Fruit fly (Drosophila melanogaster) whole organism, embryonic: ENCODE measurements around the gene CG17717.

Experiments used
- Antp ChIP-seq: fragments of 200-800 bp; sonication (Bioruptor generic); optimal IDR thresholded peaks from 3 replicates; lab custom pipeline; 2016; ENCODE audit warnings: missing biosample characterization, missing genetic modification characterization
- Asciz ChIP-seq: fragments of 200-800 bp; sonication (Bioruptor generic); optimal IDR thresholded peaks from 2 replicates; lab custom pipeline; 2017; ENCODE audit warnings: missing biosample characterization, mild to moderate bottlenecking, missing genetic modification characterization, missing genetic modification reagents
- Atf6 ChIP-seq: fragments of 200-800 bp; sonication (Bioruptor generic); IDR thresholded peaks from 2 replicates; pipeline ENCODE4 v1.3.6; 2022; ENCODE audit warnings: missing biosample characterization, missing genetic modification characterization
- Awh ChIP-seq: fragments of 200-800 bp; sonication (Bioruptor generic); IDR thresholded peaks from 2 replicates; pipeline ENCODE4, ENCODE4 v1.3.6; 2022; ENCODE audit warnings: missing biosample characterization, missing genetic modification characterization
- CG11723 ChIP-seq: fragments of 200-800 bp; sonication (Bioruptor generic); optimal IDR thresholded peaks from 2 replicates; lab custom pipeline; 2017; ENCODE audit warnings: missing biosample characterization, mild to moderate bottlenecking, missing genetic modification characterization
- CG12219 ChIP-seq: fragments of 200-800 bp; sonication (Bioruptor generic); optimal IDR thresholded peaks from 3 replicates; lab custom pipeline; 2018; ENCODE audit warnings: missing biosample characterization, mild to moderate bottlenecking, missing genetic modification characterization
- CG13424 ChIP-seq: fragments of 200-800 bp; sonication (Bioruptor generic); optimal IDR thresholded peaks from 2 replicates; lab custom pipeline; 2019; ENCODE audit warnings: missing biosample characterization, mild to moderate bottlenecking, missing genetic modification characterization, moderate library complexity
- CG14441 ChIP-seq: fragments of 200-800 bp; sonication (Bioruptor generic); IDR thresholded peaks from 2 replicates; pipeline ENCODE4 v1.3.6; 2022; ENCODE audit warnings: missing biosample characterization, missing genetic modification characterization
- CG15696 ChIP-seq: fragments of 200-800 bp; sonication (Bioruptor generic); optimal IDR thresholded peaks from 2 replicates; lab custom pipeline; 2019; ENCODE audit warnings: missing biosample characterization, mild to moderate bottlenecking, missing genetic modification characterization, moderate library complexity
- CG16815 ChIP-seq: fragments of 200-800 bp; sonication (Bioruptor generic); optimal IDR thresholded peaks from 3 replicates; lab custom pipeline; 2017; ENCODE audit warnings: missing biosample characterization, mild to moderate bottlenecking, missing genetic modification characterization
- CG16863 ChIP-seq: fragments of 200-800 bp; sonication (Bioruptor generic); optimal IDR thresholded peaks from 3 replicates; lab custom pipeline; 2016; ENCODE audit warnings: missing biosample characterization, missing genetic modification characterization
- CG17359 ChIP-seq: fragments of 200-800 bp; sonication (Bioruptor generic); optimal IDR thresholded peaks from 3 replicates; lab custom pipeline; 2018; ENCODE audit warnings: missing biosample characterization, mild to moderate bottlenecking, missing genetic modification characterization, moderate library complexity
- CG17361 ChIP-seq: fragments of 200-800 bp; sonication (Bioruptor generic); IDR thresholded peaks from 3 replicates; pipeline ENCODE4 v1.3.6; 2022; ENCODE audit warnings: missing biosample characterization, missing genetic modification characterization
- CG18011 ChIP-seq: fragments of 200-800 bp; sonication (Bioruptor generic); optimal IDR thresholded peaks from 2 replicates; lab custom pipeline; 2017; ENCODE audit warnings: missing biosample characterization, missing genetic modification characterization, mild to moderate bottlenecking, moderate library complexity, missing genotype
- CG2712 ChIP-seq: fragments of 200-800 bp; optimal IDR thresholded peaks from 3 replicates; lab custom pipeline; 2019; ENCODE audit warnings: missing biosample characterization, mild to moderate bottlenecking, missing genetic modification characterization, moderate library complexity
- CG34376 ChIP-seq: fragments of 200-800 bp; sonication (Bioruptor generic); optimal IDR thresholded peaks from 2 replicates; lab custom pipeline; 2018; ENCODE audit warnings: missing biosample characterization, mild to moderate bottlenecking, missing genetic modification characterization
- CG7372 ChIP-seq: fragments of 200-800 bp; sonication (Bioruptor generic); IDR thresholded peaks from 2 replicates; pipeline ENCODE4 v1.3.6; 2022; ENCODE audit warnings: missing biosample characterization, missing genetic modification characterization
- CG8359 ChIP-seq: fragments of 200-800 bp; sonication (Bioruptor generic); optimal IDR thresholded peaks from 2 replicates; lab custom pipeline; 2017; ENCODE audit warnings: missing biosample characterization, mild to moderate bottlenecking, missing genetic modification characterization, borderline replicate concordance
- CG8944 ChIP-seq: fragments of 200-800 bp; sonication (Bioruptor generic); optimal IDR thresholded peaks from 3 replicates; lab custom pipeline; 2016; ENCODE audit warnings: missing biosample characterization, missing genetic modification characterization
- CG9215 ChIP-seq: fragments of 200-800 bp; sonication (Bioruptor generic); IDR thresholded peaks from 2 replicates; pipeline ENCODE4 v1.3.6; 2022; ENCODE audit warnings: missing biosample characterization, missing genetic modification characterization
- D19A ChIP-seq: fragments of 200-800 bp; optimal IDR thresholded peaks from 3 replicates; lab custom pipeline; 2019; ENCODE audit warnings: missing biosample characterization, mild to moderate bottlenecking, missing genetic modification characterization, moderate library complexity
- Drgx ChIP-seq: fragments of 200-800 bp; sonication (Bioruptor generic); IDR thresholded peaks from 2 replicates; pipeline ENCODE4 v1.3.6; 2022; ENCODE audit warnings: missing biosample characterization, missing genetic modification characterization
- Ets65A ChIP-seq: fragments of 200-800 bp; sonication (Bioruptor generic); peaks from one replicate; lab custom pipeline; 2016; ENCODE audit warnings: missing biosample characterization, missing genetic modification characterization
- Fer3 ChIP-seq: fragments of 200-800 bp; sonication (Bioruptor generic); optimal IDR thresholded peaks from 2 replicates; lab custom pipeline; 2018; ENCODE audit warnings: missing biosample characterization, mild to moderate bottlenecking, missing genetic modification characterization, moderate library complexity
- GATAe ChIP-seq: fragments of 200-800 bp; sonication (Bioruptor generic); conservative IDR thresholded peaks from 2 replicates; pipeline ENCODE4 v1.3.6; 2022; ENCODE audit warnings: missing biosample characterization, missing genetic modification characterization
- HLH4C ChIP-seq: fragments of 200-800 bp; sonication (Bioruptor generic); IDR thresholded peaks from 3 replicates; pipeline ENCODE4 v1.3.6; 2022; ENCODE audit warnings: missing biosample characterization, missing genetic modification characterization; ENCODE audit not compliant: partially characterized antibody
- NC2β ChIP-seq: fragments of 200-800 bp; sonication (Bioruptor generic); optimal IDR thresholded peaks from 2 replicates; lab custom pipeline; 2016; ENCODE audit warnings: missing biosample characterization, missing genetic modification characterization
- Rx ChIP-seq: fragments of 200-800 bp; sonication (Bioruptor generic); IDR thresholded peaks from 2 replicates; pipeline ENCODE4 v1.3.6; 2022; ENCODE audit warnings: missing biosample characterization, missing genetic modification characterization
- Sox102F ChIP-seq: fragments of 200-800 bp; sonication (Bioruptor generic); optimal IDR thresholded peaks from 2 replicates; lab custom pipeline; 2018; ENCODE audit warnings: missing biosample characterization, mild to moderate bottlenecking, missing genetic modification characterization, moderate library complexity
- ase ChIP-seq: fragments of 200-800 bp; sonication (Bioruptor generic); IDR thresholded peaks from 3 replicates; pipeline ENCODE4 v1.3.6; 2022; ENCODE audit warnings: missing biosample characterization, missing genetic modification characterization
- bab2 ChIP-seq: fragments of 200-800 bp; sonication (Bioruptor generic); optimal IDR thresholded peaks from 2 replicates; lab custom pipeline; 2016; ENCODE audit warnings: missing biosample characterization, missing genetic modification characterization
- bsh ChIP-seq, 2 experiments: fragments of 200-800 bp; sonication (Bioruptor generic); optimal IDR thresholded peaks; 2 replicates each; lab custom pipeline; 2017 to 2018; ENCODE audit warnings: mild to moderate bottlenecking in 2 of 2, missing biosample characterization in 2 of 2, missing genetic modification characterization in 2 of 2, moderate library complexity in 1 of 2
- chn ChIP-seq: fragments of 200-800 bp; sonication (Bioruptor generic); optimal IDR thresholded peaks from 2 replicates; lab custom pipeline; 2016; ENCODE audit warnings: missing biosample characterization, missing genetic modification characterization
- dmrt11E ChIP-seq: fragments of 200-800 bp; sonication (Bioruptor generic); optimal IDR thresholded peaks from 3 replicates; lab custom pipeline; 2018; ENCODE audit warnings: missing biosample characterization, mild to moderate bottlenecking, missing genetic modification characterization, moderate library complexity
- dmrt99B ChIP-seq: fragments of 200-800 bp; sonication (Bioruptor generic); optimal IDR thresholded peaks from 2 replicates; lab custom pipeline; 2018; ENCODE audit warnings: missing biosample characterization, mild to moderate bottlenecking, missing genetic modification characterization, moderate library complexity
- gcm ChIP-seq: fragments of 200-800 bp; sonication (Bioruptor generic); optimal IDR thresholded peaks from 2 replicates; lab custom pipeline; 2019; ENCODE audit warnings: missing biosample characterization, mild to moderate bottlenecking, missing genetic modification characterization, moderate library complexity
- gcm2 ChIP-seq: fragments of 200-800 bp; sonication (Bioruptor generic); optimal IDR thresholded peaks from 2 replicates; lab custom pipeline; 2016; ENCODE audit warnings: missing biosample characterization, missing genetic modification characterization
- gem ChIP-seq: fragments of 200-800 bp; sonication (Bioruptor generic); optimal IDR thresholded peaks from 2 replicates; lab custom pipeline; 2019; ENCODE audit warnings: missing biosample characterization, mild to moderate bottlenecking, missing genetic modification characterization, moderate library complexity
- klu ChIP-seq: fragments of 200-800 bp; sonication (Bioruptor generic); IDR thresholded peaks from 2 replicates; pipeline ENCODE4 v1.3.6; 2022; ENCODE audit warnings: missing biosample characterization, missing genetic modification characterization
- nmo ChIP-seq: fragments of 200-800 bp; sonication (Bioruptor generic); optimal IDR thresholded peaks from 2 replicates; lab custom pipeline; 2018; ENCODE audit warnings: missing biosample characterization, mild to moderate bottlenecking, missing genetic modification characterization, moderate library complexity
- nom ChIP-seq: fragments of 200-800 bp; sonication (Bioruptor generic); optimal IDR thresholded peaks from 2 replicates; lab custom pipeline; 2017; ENCODE audit warnings: missing biosample characterization, missing genetic modification characterization, mild to moderate bottlenecking, moderate library complexity, missing genetic modification reagents
- otp ChIP-seq: fragments of 200-800 bp; sonication (Bioruptor generic); IDR thresholded peaks from 3 replicates; pipeline ENCODE4, ENCODE4 v1.3.6; 2022; ENCODE audit warnings: missing biosample characterization, missing genetic modification characterization
- pan ChIP-seq, 4 experiments: fragments of >200 bp in 3 of 4; fragments of 200-800 bp in 1 of 4; sonication (Bioruptor generic) in 1 of 4; optimal IDR thresholded peaks in 3 of 4; IDR thresholded peaks in 1 of 4; 2 replicates each; pipeline versions ENCODE4 v1.3.6 to Lab custom; 2017 to 2022; ENCODE audit warnings: missing biosample characterization in 2 of 4, missing genetic modification characterization in 2 of 4, mixed read lengths in 1 of 4
- repo ChIP-seq: fragments of 200-800 bp; sonication (Bioruptor generic); optimal IDR thresholded peaks from 2 replicates; lab custom pipeline; 2016; ENCODE audit warnings: missing biosample characterization, missing genetic modification characterization
- row ChIP-seq: fragments of 200-800 bp; sonication (Bioruptor generic); IDR thresholded peaks from 3 replicates; pipeline ENCODE4 v1.3.6; 2022; ENCODE audit warnings: missing biosample characterization, missing genetic modification characterization
- sim ChIP-seq: fragments of 200-800 bp; sonication (Bioruptor generic); IDR thresholded peaks from 2 replicates; pipeline ENCODE4 v1.3.6; 2022; ENCODE audit warnings: missing biosample characterization, missing genetic modification characterization
- sisA ChIP-seq: fragments of 200-800 bp; sonication (Bioruptor generic); IDR thresholded peaks from 2 replicates; pipeline ENCODE4 v1.3.6; 2022; ENCODE audit warnings: missing biosample characterization, missing genetic modification characterization
- slou ChIP-seq: fragments of 200-800 bp; sonication (Bioruptor generic); optimal IDR thresholded peaks from 3 replicates; lab custom pipeline; 2016; ENCODE audit warnings: missing biosample characterization, missing genetic modification characterization
- so ChIP-seq: fragments of 200-800 bp; sonication (Bioruptor generic); IDR thresholded peaks from 3 replicates; pipeline ENCODE4 v1.3.6; 2022; ENCODE audit warnings: missing biosample characterization, missing genetic modification characterization
- tin ChIP-seq: fragments of 200-800 bp; sonication (Bioruptor generic); optimal IDR thresholded peaks from 3 replicates; lab custom pipeline; 2016; ENCODE audit warnings: missing biosample characterization, missing genetic modification characterization

The CG17717 gene

DNA sequence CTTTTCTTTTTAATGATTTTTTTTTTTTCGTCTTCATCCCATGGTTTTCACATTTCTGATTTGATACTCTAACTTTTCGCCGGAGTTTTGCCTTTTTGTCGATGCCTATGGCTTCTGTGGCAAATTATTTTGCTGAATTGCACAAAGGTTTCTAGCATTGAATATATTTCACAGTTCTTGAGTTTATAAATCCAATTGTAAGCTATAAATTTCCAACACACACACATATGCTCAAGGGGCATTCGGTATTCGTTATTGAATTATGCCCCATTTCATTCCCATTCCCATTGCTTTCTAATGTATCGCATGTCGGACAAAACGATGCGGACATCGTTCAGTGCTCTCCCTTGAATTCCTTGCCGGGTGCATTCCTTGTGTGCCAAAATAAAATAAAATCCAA is 26.4 kb downstream of the CG17717 start (continued):
- TF ChIP-seq CG17361 (GFP tag; lab: Robert Waterston, UW) (peak; percentile 66), nom (no peak), NC2β (GFP tag; lab: Kevin White, UChicago) (no peak), gem (tag; lab: Kevin White, UChicago) (peak; percentile 61), CG34376 (no peak), otp (GFP tag; lab: Robert Waterston, UW) (peak; percentile 70), bab2 (GFP tag; lab: Kevin White, UChicago) (peak; percentile 7), Antp (GFP tag; lab: Kevin White, UChicago) (peak; percentile 71), row (GFP tag; lab: Robert Waterston, UW) (peak; percentile 77), slou (GFP tag; lab: Kevin White, UChicago) (no peak), Atf6 (GFP tag; lab: Robert Waterston, UW) (peak; percentile 10; the same call in 1 of the 2 replicates), sim (GFP tag; lab: Robert Waterston, UW) (no peak), sisA (peak; percentile 63), CG16863 (GFP tag; lab: Kevin White, UChicago) (peak; percentile 52), CG11723 (GFP tag; lab: Kevin White, UChicago) (no peak), repo (peak; percentile 16), D19A (tag; lab: Kevin White, UChicago) (peak; percentile 98), HLH4C (GFP tag; lab: Robert Waterston, UW) (no peak), gcm (GFP tag; lab: Kevin White, UChicago) (no peak), dmrt11E (tag; lab: Kevin White, UChicago) (peak; percentile 53), CG8359 (GFP tag; lab: Kevin White, UChicago) (no peak), CG13424 (peak; percentile 36), CG16815 (GFP tag; lab: Kevin White, UChicago) (no peak), ase (GFP tag; lab: Robert Waterston, UW) (peak; percentile 35; the same call in 1 of the 3 replicates), klu (0 out of 2 replicates have a peak, but pooled peaks have one; percentile 9), Fer3 (tag; lab: Kevin White, UChicago) (peak; percentile 1), CG18011 (GFP tag; lab: Kevin White, UChicago) (no peak), chn (GFP tag; lab: Kevin White, UChicago) (peak; percentile 22), GATAe (GFP tag; lab: Robert Waterston, UW) (no peak), CG8944 (GFP tag; lab: Kevin White, UChicago) (peak; percentile 36), gcm2 (no peak), CG14441 (GFP tag; lab: Robert Waterston, UW) (peak; percentile 35), bsh (GFP tag; optimal IDR thresholded peaks at IDR 0.05; lab: Kevin White, UChicago) (peak; percentile 30 to 67), Ets65A (GFP tag; lab: Kevin White, UChicago) (peak; percentile 78), so (GFP tag; lab: Robert Waterston, UW) (peak; percentile 70; the same call in 1 of the 3 replicates), CG17359 (peak; percentile 57), Asciz (GFP tag; lab: Kevin White, UChicago) (peak; percentile 25), Awh (peak; percentile 42), tin (peak; percentile 57), Sox102F (GFP tag; lab: Kevin White, UChicago) (peak; percentile 69), CG9215 (GFP tag; lab: Robert Waterston, UW) (peak; percentile 22; the same call in 1 of the 2 replicates), nmo (GFP tag; lab: Kevin White, UChicago) (peak; percentile 45), dmrt99B (tag; lab: Kevin White, UChicago) (peak; percentile 65), Rx (GFP tag; lab: Robert Waterston, UW) (peak; percentile 47; the same call in 1 of the 2 replicates), Drgx (GFP tag; lab: Robert Waterston, UW) (no peak; the same call in 1 of the 2 replicates), CG7372 (no peak), pan (optimal IDR thresholded peaks at IDR 0.05; lab: Kevin White, UChicago) (no peak), pan (GFP tag; optimal IDR thresholded peaks at IDR 0.05 in 1 of 2, IDR thresholded peaks at IDR 0.05 in 1 of 2) (peak in 1 of 2 experiments; percentile 77), CG15696 (tag; lab: Kevin White, UChicago) (peak; percentile 31), CG12219 (GFP tag; lab: Kevin White, UChicago) (peak; percentile 10), CG2712 (peak; percentile 70)
